Worm (Caenorhabditis elegans) whole organism, mixed stage, embryonic: ENCODE results near the gene nprt-1.
"Not testable (repeated sequence)": the region's sequence is repeated elsewhere in the genome, so short reads cannot be mapped to it uniquely, and the experiment has no call there.

Experiments
- M03D4.4 ChIP-seq: sonication (generic microtip); optimal IDR thresholded peaks from 2 replicates; lab custom pipeline; 2017; ENCODE audit warnings: mild to moderate bottlenecking, missing genetic modification characterization, missing compliant biosample characterization
- bed-3 ChIP-seq: fragments of 200-800 bp; sonication (Bioruptor generic); optimal IDR thresholded peaks from 3 replicates; lab custom pipeline; 2018; ENCODE audit warnings: mild to moderate bottlenecking, missing genetic modification characterization, moderate library complexity, missing compliant biosample characterization
- blmp-1 ChIP-seq: fragments of 150-350 bp; optimal IDR thresholded peaks from 2 replicates; lab custom pipeline; 2014; ENCODE audit warnings: missing biosample characterization, missing genetic modification characterization
- ceh-39 ChIP-seq: fragments of 150-350 bp; optimal IDR thresholded peaks from 2 replicates; lab custom pipeline; 2014; ENCODE audit warnings: missing biosample characterization, missing genetic modification characterization
- ceh-43 ChIP-seq: fragments of 200-800 bp; sonication (Bioruptor generic); optimal IDR thresholded peaks from 2 replicates; lab custom pipeline; 2018; ENCODE audit warnings: mild to moderate bottlenecking, missing genetic modification characterization, moderate library complexity, missing compliant biosample characterization
- ceh-83 ChIP-seq: fragments of 200-800 bp; sonication (Bioruptor generic); optimal IDR thresholded peaks from 2 replicates; lab custom pipeline; 2018; ENCODE audit warnings: mild to moderate bottlenecking, missing genetic modification characterization, missing compliant biosample characterization
- ces-1 ChIP-seq: fragments of 150-350 bp; optimal IDR thresholded peaks from 2 replicates; lab custom pipeline; 2014; ENCODE audit warnings: missing biosample characterization, missing genetic modification reagents, missing genetic modification characterization
- cnd-1 ChIP-seq: fragments of 200-800 bp; sonication (Bioruptor generic); optimal IDR thresholded peaks from 2 replicates; lab custom pipeline; 2018; ENCODE audit warnings: mild to moderate bottlenecking, missing genetic modification characterization, missing compliant biosample characterization
- drap-1 ChIP-seq: fragments of 200-800 bp; sonication (Bioruptor generic); optimal IDR thresholded peaks from 3 replicates; lab custom pipeline; 2018; ENCODE audit warnings: mild to moderate bottlenecking, missing genetic modification characterization, missing compliant biosample characterization
- elt-1 ChIP-seq: sonication (generic microtip); optimal IDR thresholded peaks from 2 replicates; lab custom pipeline; 2017; ENCODE audit warnings: missing genetic modification characterization, mild to moderate bottlenecking, missing compliant biosample characterization, antibody characterized with exemption, moderate library complexity, borderline replicate concordance; ENCODE audit not compliant: insufficient read depth
- elt-3 ChIP-seq: fragments of 150-350 bp; optimal IDR thresholded peaks from 2 replicates; lab custom pipeline; 2014; ENCODE audit warnings: missing biosample characterization, missing genetic modification characterization
- ham-2 ChIP-seq: fragments of 200-800 bp; sonication (Bioruptor generic); optimal IDR thresholded peaks from 2 replicates; lab custom pipeline; 2018; ENCODE audit warnings: mild to moderate bottlenecking, missing genetic modification characterization, missing compliant biosample characterization
- hlh-1 ChIP-seq: fragments of 150-350 bp; optimal IDR thresholded peaks from 2 replicates; lab custom pipeline; 2014; ENCODE audit warnings: missing biosample characterization, missing genetic modification reagents, missing genetic modification characterization
- lin-13 ChIP-seq: fragments of 150-350 bp; optimal IDR thresholded peaks from 2 replicates; lab custom pipeline; 2014; ENCODE audit warnings: missing biosample characterization, missing genetic modification characterization
- lsy-2 ChIP-seq: fragments of 150-350 bp; optimal IDR thresholded peaks from 2 replicates; lab custom pipeline; 2014; ENCODE audit warnings: missing biosample characterization, missing genetic modification characterization
- mab-5 ChIP-seq: fragments of 150-350 bp; optimal IDR thresholded peaks from 2 replicates; lab custom pipeline; 2014; ENCODE audit warnings: missing biosample characterization, missing genetic modification characterization
- mep-1 ChIP-seq: fragments of 150-350 bp; optimal IDR thresholded peaks from 2 replicates; lab custom pipeline; 2017; ENCODE audit warnings: missing biosample characterization, missing genetic modification reagents, missing genetic modification characterization, inconsistent platforms
- mls-2 ChIP-seq: sonication (generic microtip); optimal IDR thresholded peaks from 2 replicates; lab custom pipeline; 2016; ENCODE audit warnings: mild to moderate bottlenecking, missing genetic modification characterization, moderate library complexity, missing compliant biosample characterization
- nhr-12 ChIP-seq: fragments of 150-350 bp; optimal IDR thresholded peaks from 2 replicates; lab custom pipeline; 2014; ENCODE audit warnings: missing biosample characterization, missing genetic modification characterization
- nhr-2 ChIP-seq: fragments of 150-350 bp; optimal IDR thresholded peaks from 2 replicates; lab custom pipeline; 2014; ENCODE audit warnings: missing biosample characterization, missing genetic modification characterization
- nhr-237 ChIP-seq: fragments of 150-350 bp; optimal IDR thresholded peaks from 2 replicates; lab custom pipeline; 2014; ENCODE audit warnings: missing biosample characterization, missing genetic modification characterization
- nhr-28 ChIP-seq: fragments of 150-350 bp; optimal IDR thresholded peaks from 2 replicates; lab custom pipeline; 2014; ENCODE audit warnings: missing biosample characterization, missing genetic modification characterization
- nhr-76 ChIP-seq: sonication (generic microtip); optimal IDR thresholded peaks from 2 replicates; lab custom pipeline; 2017; ENCODE audit warnings: missing biosample characterization, missing genetic modification characterization
- pha-4 ChIP-seq: fragments of 150-350 bp; optimal IDR thresholded peaks from 2 replicates; lab custom pipeline; 2018; ENCODE audit warnings: missing biosample characterization, missing genetic modification reagents, missing genetic modification characterization
- sem-2 ChIP-seq: fragments of 200-800 bp; sonication (Bioruptor generic); optimal IDR thresholded peaks from 2 replicates; lab custom pipeline; 2018; ENCODE audit warnings: mild to moderate bottlenecking, missing genetic modification characterization, missing compliant biosample characterization
- snpc-4 ChIP-seq: fragments of 150-350 bp; optimal IDR thresholded peaks from 2 replicates; lab custom pipeline; 2014; ENCODE audit warnings: missing biosample characterization, missing genetic modification characterization
- sptf-1 ChIP-seq: sonication (generic microtip); optimal IDR thresholded peaks from 2 replicates; lab custom pipeline; 2017; ENCODE audit warnings: mild to moderate bottlenecking, missing genetic modification characterization, moderate library complexity, missing compliant biosample characterization
- tbx-8 ChIP-seq: fragments of 200-800 bp; sonication (Bioruptor generic); optimal IDR thresholded peaks from 2 replicates; lab custom pipeline; 2018; ENCODE audit warnings: mild to moderate bottlenecking, missing genetic modification characterization, moderate library complexity, missing compliant biosample characterization
- unc-39 ChIP-seq: fragments of 150-350 bp; optimal IDR thresholded peaks from 2 replicates; lab custom pipeline; 2014; ENCODE audit warnings: missing biosample characterization, missing genetic modification characterization
- unc-62 ChIP-seq: fragments of 150-350 bp; optimal IDR thresholded peaks from 2 replicates; lab custom pipeline; 2014; ENCODE audit warnings: missing biosample characterization, missing genetic modification reagents, missing genetic modification characterization
- zip-8 ChIP-seq: fragments of 150-350 bp; optimal IDR thresholded peaks from 2 replicates; lab custom pipeline; 2014; ENCODE audit warnings: missing biosample characterization, missing genetic modification characterization
- ztf-11 ChIP-seq: fragments of 150-350 bp; optimal IDR thresholded peaks from 2 replicates; lab custom pipeline; 2014; ENCODE audit warnings: missing biosample characterization, missing genetic modification characterization

nprt-1 gene

DNA sequence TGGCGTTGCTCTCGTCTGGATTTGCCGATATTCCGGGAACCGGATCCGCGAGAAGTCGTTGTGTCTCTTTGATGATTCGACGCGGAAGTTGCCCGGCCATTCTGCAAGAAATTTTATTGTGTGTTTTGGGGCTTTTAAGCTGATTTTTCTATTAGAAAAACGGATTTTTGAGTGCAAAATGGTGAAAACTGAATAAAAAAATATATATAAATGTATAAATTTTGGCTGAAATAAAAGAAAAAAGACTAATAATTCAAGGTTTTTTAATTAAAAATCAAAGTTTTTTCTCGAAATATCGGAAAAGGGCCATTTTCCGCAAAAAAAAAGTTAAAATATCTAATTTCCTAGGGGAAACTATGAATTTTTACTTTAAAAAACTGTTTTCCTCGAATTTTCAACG lies 35.3 kb upstream of the nprt-1 start, which contains the start of gene ubc-13:
Gene ubc-13 (minus strand): TSS at position 101 of the 400 bp plus-strand sequence.
- TF ChIP-seq lin-13 (tag; lab: Kevin White, UChicago), result no peak
- TF ChIP-seq unc-62 (GFP tag; lab: Kevin White, UChicago), result no peak
- no peak for TF ChIP-seq bed-3 (GFP tag; lab: Kevin White, UChicago)
- TF ChIP-seq elt-1 (tag; lab: Kevin White, UChicago), result no peak
- TF ChIP-seq pha-4 (tag; lab: Kevin White, UChicago), result no peak
- TF ChIP-seq tbx-8 (GFP tag; lab: Kevin White, UChicago), result no peak
- no peak for TF ChIP-seq ces-1 (GFP tag; lab: Kevin White, UChicago)
- TF ChIP-seq nhr-237 (tag; lab: Kevin White, UChicago), result no peak
- no peak for TF ChIP-seq ceh-39 (tag; lab: Kevin White, UChicago)
- no peak for TF ChIP-seq hlh-1
- no peak for TF ChIP-seq M03D4.4 (tag; lab: Kevin White, UChicago)
- no peak for TF ChIP-seq ztf-11 (tag; lab: Kevin White, UChicago)
- no peak for TF ChIP-seq ham-2
- no peak for TF ChIP-seq nhr-76
- no peak for TF ChIP-seq mab-5 (tag; lab: Kevin White, UChicago)
- TF ChIP-seq nhr-28, result no peak
- no peak for TF ChIP-seq blmp-1 (tag; lab: Kevin White, UChicago)
- no peak for TF ChIP-seq cnd-1 (tag; lab: Kevin White, UChicago)
- no peak for TF ChIP-seq sem-2 (GFP tag; lab: Kevin White, UChicago)
- TF ChIP-seq zip-8 (tag; lab: Kevin White, UChicago), result no peak

- TF ChIP-seq drap-1 (GFP tag; lab: Kevin White, UChicago) (no peak), mls-2 (tag; lab: Kevin White, UChicago) (no peak), pha-4 (tag; lab: Kevin White, UChicago) (no peak), blmp-1 (tag; lab: Kevin White, UChicago) (no peak), mep-1 (tag; lab: Kevin White, UChicago) (no peak), sem-2 (GFP tag; lab: Kevin White, UChicago) (no peak), snpc-4 (no peak), unc-39 (tag; lab: Kevin White, UChicago) (no peak), ztf-11 (tag; lab: Kevin White, UChicago) (no peak), sptf-1 (tag; lab: Kevin White, UChicago) (no peak), nhr-237 (tag; lab: Kevin White, UChicago) (no peak), M03D4.4 (tag; lab: Kevin White, UChicago) (no peak), lin-13 (tag; lab: Kevin White, UChicago) (no peak), ham-2 (no peak), lsy-2 (tag; lab: Kevin White, UChicago) (no peak), ces-1 (GFP tag; lab: Kevin White, UChicago) (no peak), tbx-8 (GFP tag; lab: Kevin White, UChicago) (no peak), bed-3 (GFP tag; lab: Kevin White, UChicago) (no peak), ceh-83 (no peak), nhr-2 (no peak)
Observed at ce11 chrIV:2922196-2922595, 31.9 kb upstream of the nprt-1 start, which contains the start of gene fbxc-45. Gene fbxc-45, minus strand, starts transcription at chrIV:2922243.

DNA sequence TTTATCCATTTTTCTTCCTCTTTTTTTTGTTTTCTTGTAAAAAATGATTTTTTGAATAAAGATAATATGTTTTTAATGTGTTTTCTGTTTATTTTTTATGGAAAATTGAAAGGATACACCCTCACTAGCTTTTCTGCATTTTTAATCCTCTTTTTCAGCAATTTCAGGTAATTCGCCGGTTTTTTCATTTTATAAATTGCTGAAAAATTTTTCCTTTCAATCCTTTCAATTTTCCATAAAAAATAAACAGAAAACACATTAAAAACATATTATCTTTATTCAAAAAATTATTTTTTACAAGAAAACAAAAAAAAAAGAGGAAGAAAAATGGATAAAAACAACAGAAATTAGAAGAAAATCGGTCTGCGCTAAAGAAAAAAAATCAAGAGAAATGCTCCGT lies 27.5 kb upstream of the nprt-1 start, which contains the start of gene Y54G2A.50:
Gene Y54G2A.50 (plus strand): TSS at position 301 of the 400 bp plus-strand sequence.
- TF ChIP-seq ceh-43 (GFP tag; lab: Kevin White, UChicago); nhr-28; ceh-83: not testable (repeated sequence)

DNA sequence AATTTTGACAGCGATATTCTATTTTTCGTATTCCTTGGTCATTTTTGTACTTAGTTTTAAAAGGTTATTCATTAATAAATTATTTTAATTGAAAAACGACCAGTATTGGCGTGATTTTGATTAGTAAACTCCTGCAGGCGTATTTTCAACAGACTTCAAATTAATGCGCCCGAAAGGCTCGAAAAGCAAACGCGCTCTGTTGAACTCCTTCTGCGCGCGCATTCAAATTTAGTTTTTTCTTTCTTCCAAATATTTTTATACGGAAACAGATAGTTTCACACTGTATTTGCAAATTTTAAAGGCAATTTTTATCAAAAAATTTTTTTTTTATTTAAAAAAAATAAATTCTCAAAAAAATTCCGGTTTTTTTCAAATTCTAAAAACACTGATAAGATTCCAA lies 25.8 kb upstream of the nprt-1 start:
- no peak for TF ChIP-seq drap-1 (GFP tag; lab: Kevin White, UChicago)
- TF ChIP-seq snpc-4, result no peak
- no peak for TF ChIP-seq mab-5 (tag; lab: Kevin White, UChicago)

DNA sequence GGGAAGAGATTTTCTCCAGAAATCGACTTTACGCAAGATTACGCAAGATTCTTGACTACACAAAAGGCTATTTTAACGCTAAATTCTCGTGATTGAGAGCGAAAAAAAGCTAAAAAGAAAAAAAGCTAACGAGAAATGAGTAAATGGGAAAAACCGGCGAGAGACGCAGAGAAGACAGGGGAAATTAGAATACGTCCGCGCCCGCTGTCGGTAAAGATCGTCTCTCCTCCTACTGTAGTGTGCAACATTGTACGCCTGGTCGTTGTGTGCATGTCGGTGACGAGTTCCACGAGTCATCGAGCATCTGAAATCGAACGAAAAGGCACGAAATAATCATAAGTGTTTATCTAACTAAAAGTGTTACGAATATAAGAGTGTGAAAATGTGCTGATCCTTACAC lies 24.3 kb upstream of the nprt-1 start:
- TF ChIP-seq nhr-76, result no peak
- TF ChIP-seq unc-39 (tag; lab: Kevin White, UChicago), result no peak
- no peak for TF ChIP-seq elt-3
- no peak for TF ChIP-seq zip-8 (tag; lab: Kevin White, UChicago)
- TF ChIP-seq nhr-12 (tag; lab: Kevin White, UChicago), result no peak
- no peak for TF ChIP-seq mls-2 (tag; lab: Kevin White, UChicago)
- no peak for TF ChIP-seq ceh-83
- no peak for TF ChIP-seq hlh-1
